Worm (Caenorhabditis elegans): Measurements from ENCODE around the gene ZK1240.11.

DNA sequence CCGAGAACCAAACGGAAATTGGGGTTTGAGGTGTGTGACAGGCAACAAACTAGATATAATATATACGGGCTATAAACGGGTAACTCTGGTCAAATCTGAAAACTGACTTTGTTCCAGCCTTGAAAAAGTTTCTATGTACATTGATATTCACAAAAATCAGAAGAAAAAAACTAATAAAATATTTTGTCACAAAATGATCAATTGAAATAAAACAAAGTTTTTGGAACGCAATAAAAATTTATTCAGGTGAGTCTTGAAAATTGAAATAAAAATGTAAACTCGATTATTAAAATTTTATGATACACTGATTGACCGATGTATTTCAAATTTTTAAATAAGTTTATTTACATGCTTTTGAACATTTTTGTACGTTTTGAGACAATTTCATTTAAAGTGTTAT, 22.7 kb upstream of the ZK1240.11 start, which contains the start of gene B0281.6:
- TF ChIP-seq unc-39 (tag; optimal IDR thresholded peaks at IDR 0.05) (no peak), ceh-16 (tag; optimal IDR thresholded peaks at IDR 0.05) (no peak), mdl-1 (tag; optimal IDR thresholded peaks at IDR 0.05) (no peak), nhr-23 (tag; optimal IDR thresholded peaks at IDR 0.05) (no peak), fkh-2 (tag; optimal IDR thresholded peaks at IDR 0.05) (no peak), fkh-10 (GFP tag; optimal IDR thresholded peaks at IDR 0.05) (no peak)
